Worm (Caenorhabditis elegans) whole organism, young adult: ENCODE data around the gene cblc-1.

Experiments
- T07F8.4 ChIP-seq: sonication (generic microtip); optimal IDR thresholded peaks from 2 replicates; lab custom pipeline; 2016; ENCODE audit warnings: mild to moderate bottlenecking, missing genetic modification characterization, moderate library complexity, missing compliant biosample characterization
- fkh-3 ChIP-seq: sonication (generic microtip); optimal IDR thresholded peaks from 2 replicates; lab custom pipeline; 2016; ENCODE audit warnings: mild to moderate bottlenecking, missing genetic modification characterization, missing compliant biosample characterization
- snpc-4 ChIP-seq, 5 experiments: fragments of 150-350 bp in 1 of 5; sonication (generic microtip) in 4 of 5; optimal IDR thresholded peaks; 2 replicates each; lab custom pipeline; 2014 to 2018; ENCODE audit warnings: missing genetic modification characterization in 5 of 5, missing biosample characterization in 3 of 5, antibody characterized with exemption in 2 of 5, mild to moderate bottlenecking in 2 of 5, missing compliant biosample characterization in 2 of 5, missing genotype in 2 of 5, moderate library complexity in 2 of 5, missing genetic modification reagents in 1 of 5

DNA sequence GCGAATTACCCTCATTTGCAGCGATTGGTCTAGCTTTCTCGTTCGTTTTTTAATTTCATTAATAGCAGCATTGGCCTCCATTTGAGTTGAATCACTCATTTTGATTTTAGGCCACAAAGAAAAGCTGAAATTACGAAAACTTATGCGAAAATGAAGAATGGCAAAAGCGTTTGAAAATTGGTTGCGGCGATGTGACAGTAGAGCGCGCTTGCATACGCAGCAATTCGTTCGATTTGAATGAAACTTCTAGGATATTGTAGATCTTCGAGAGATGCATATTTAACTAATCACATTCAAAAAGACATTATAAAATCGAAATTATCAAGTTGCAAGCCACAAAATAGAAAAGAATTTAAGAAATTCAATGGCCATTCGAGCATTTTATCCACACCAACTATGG lies 18.8 kb upstream of the cblc-1 start, which contains the start of gene ulp-2:
- TF ChIP-seq snpc-4 (GFP tag; optimal IDR thresholded peaks at IDR 0.05; lab: Kevin White, UChicago) (no peak), snpc-4 (tag; optimal IDR thresholded peaks at IDR 0.05; lab: Kevin White, UChicago) (no peak), fkh-3 (no peak), T07F8.4 (no peak)
